Fruit fly (Drosophila melanogaster) whole organism, embryonic: ENCODE results near the gene nxf2.

Experiments
- B-H2 ChIP-seq: fragments of 200-800 bp; sonication (Bioruptor generic); optimal IDR thresholded peaks from 2 replicates; lab custom pipeline; 2018; ENCODE audit warnings: missing biosample characterization, mild to moderate bottlenecking, missing genetic modification characterization
- C15 ChIP-seq: fragments of 200-800 bp; sonication (Bioruptor generic); IDR thresholded peaks from 3 replicates; pipeline ENCODE4 v1.3.6; 2022; ENCODE audit warnings: missing biosample characterization, missing genetic modification characterization
- CG10209 ChIP-seq: fragments of 200-800 bp; sonication (Bioruptor generic); optimal IDR thresholded peaks from 3 replicates; lab custom pipeline; 2017; ENCODE audit warnings: missing biosample characterization, mild to moderate bottlenecking, missing genetic modification characterization, missing genetic modification reagents
- CG11085 ChIP-seq: fragments of 200-800 bp; sonication (Bioruptor generic); IDR thresholded peaks from 2 replicates; pipeline ENCODE4 v1.3.6; 2022; ENCODE audit warnings: missing biosample characterization, missing genetic modification characterization
- CG11723 ChIP-seq: fragments of 200-800 bp; sonication (Bioruptor generic); optimal IDR thresholded peaks from 2 replicates; lab custom pipeline; 2017; ENCODE audit warnings: missing biosample characterization, mild to moderate bottlenecking, missing genetic modification characterization
- CG12219 ChIP-seq: fragments of 200-800 bp; sonication (Bioruptor generic); optimal IDR thresholded peaks from 3 replicates; lab custom pipeline; 2018; ENCODE audit warnings: missing biosample characterization, mild to moderate bottlenecking, missing genetic modification characterization
- CG12659 ChIP-seq: fragments of 200-800 bp; sonication (Bioruptor generic); optimal IDR thresholded peaks from 3 replicates; lab custom pipeline; 2017; ENCODE audit warnings: mild to moderate bottlenecking, missing biosample characterization, missing genetic modification reagents, missing genetic modification characterization
- CG14710 ChIP-seq: fragments of 200-800 bp; sonication (Bioruptor generic); optimal IDR thresholded peaks from 3 replicates; lab custom pipeline; 2019; ENCODE audit warnings: missing biosample characterization, mild to moderate bottlenecking, missing genetic modification characterization, moderate library complexity
- CG14860 ChIP-seq: fragments of 200-800 bp; sonication (Bioruptor generic); IDR thresholded peaks from 3 replicates; pipeline ENCODE4 v1.3.6; 2022; ENCODE audit warnings: missing biosample characterization, missing genetic modification characterization; ENCODE audit not compliant: partially characterized antibody
- CG16779 ChIP-seq: fragments of 200-800 bp; sonication (Bioruptor generic); IDR thresholded peaks from 2 replicates; pipeline ENCODE4 v1.3.6; 2022; ENCODE audit warnings: missing biosample characterization, missing genetic modification characterization
- CG1792 ChIP-seq: fragments of 200-800 bp; sonication (Bioruptor generic); optimal IDR thresholded peaks from 2 replicates; lab custom pipeline; 2016; ENCODE audit warnings: missing biosample characterization, missing genetic modification characterization
- CG18764 ChIP-seq: fragments of 200-800 bp; sonication (Bioruptor generic); optimal IDR thresholded peaks from 3 replicates; lab custom pipeline; 2016; ENCODE audit warnings: missing biosample characterization, missing genetic modification characterization
- CG2116 ChIP-seq: fragments of 200-800 bp; sonication (Bioruptor generic); optimal IDR thresholded peaks from 3 replicates; lab custom pipeline; 2018; ENCODE audit warnings: missing biosample characterization, mild to moderate bottlenecking, missing genetic modification characterization
- CG30020 ChIP-seq: fragments of 200-800 bp; optimal IDR thresholded peaks from 2 replicates; lab custom pipeline; 2019; ENCODE audit warnings: missing biosample characterization, mild to moderate bottlenecking, missing genetic modification characterization, moderate library complexity
- CG5245 ChIP-seq: fragments of 200-800 bp; sonication (Bioruptor generic); optimal IDR thresholded peaks from 3 replicates; lab custom pipeline; 2016; ENCODE audit warnings: missing biosample characterization, missing genetic modification characterization
- CG6254 ChIP-seq: fragments of 200-800 bp; sonication (Bioruptor generic); optimal IDR thresholded peaks from 3 replicates; lab custom pipeline; 2017; ENCODE audit warnings: mild to moderate bottlenecking, missing biosample characterization, missing genetic modification reagents, missing genetic modification characterization
- CG6689 ChIP-seq: fragments of 200-800 bp; sonication (Bioruptor generic); IDR thresholded peaks from 2 replicates; pipeline ENCODE4 v1.3.6; 2022; ENCODE audit warnings: missing biosample characterization, missing genetic modification characterization
- CG9727 ChIP-seq: fragments of 200-800 bp; sonication (Bioruptor generic); optimal IDR thresholded peaks from 3 replicates; lab custom pipeline; 2017; ENCODE audit warnings: missing biosample characterization, mild to moderate bottlenecking, missing genetic modification characterization
- CkIIα-i1 ChIP-seq: fragments of 200-800 bp; sonication (Bioruptor generic); IDR thresholded peaks from 2 replicates; pipeline ENCODE4 v1.3.6; 2022; ENCODE audit warnings: missing biosample characterization, missing genetic modification characterization
- Dek ChIP-seq: fragments of 200-800 bp; sonication (Bioruptor generic); optimal IDR thresholded peaks from 3 replicates; lab custom pipeline; 2019; ENCODE audit warnings: missing biosample characterization, mild to moderate bottlenecking, missing genetic modification characterization, moderate library complexity
- Ets65A ChIP-seq: fragments of 200-800 bp; sonication (Bioruptor generic); peaks from one replicate; lab custom pipeline; 2016; ENCODE audit warnings: missing biosample characterization, missing genetic modification characterization
- Ets97D ChIP-seq: fragments of 200-800 bp; sonication (Bioruptor generic); optimal IDR thresholded peaks from 3 replicates; lab custom pipeline; 2016; ENCODE audit warnings: missing biosample characterization, missing genetic modification characterization
- Hey ChIP-seq: fragments of 200-800 bp; sonication (Bioruptor generic); optimal IDR thresholded peaks from 3 replicates; lab custom pipeline; 2018; ENCODE audit warnings: missing biosample characterization, mild to moderate bottlenecking, missing genetic modification characterization
- Hr3 ChIP-seq: fragments of 200-800 bp; sonication (Bioruptor generic); optimal IDR thresholded peaks from 3 replicates; lab custom pipeline; 2016; ENCODE audit warnings: missing biosample characterization, missing genetic modification characterization
- Hr51 ChIP-seq, 2 experiments: fragments of 200-800 bp; sonication (Bioruptor generic); optimal IDR thresholded peaks; 2 replicates in 1 of 2; 3 replicates in 1 of 2; lab custom pipeline; 2016 to 2018; ENCODE audit warnings: missing biosample characterization in 2 of 2, missing genetic modification characterization in 2 of 2, mild to moderate bottlenecking in 1 of 2, moderate library complexity in 1 of 2
- Meics ChIP-seq: fragments of 200-800 bp; sonication (Bioruptor generic); optimal IDR thresholded peaks from 2 replicates; lab custom pipeline; 2017; ENCODE audit warnings: missing biosample characterization, mild to moderate bottlenecking, missing genetic modification characterization
- Mrtf ChIP-seq: fragments of 200-800 bp; sonication (Bioruptor generic); IDR thresholded peaks from 3 replicates; pipeline ENCODE4 v1.3.6; 2022; ENCODE audit warnings: missing biosample characterization, missing genetic modification characterization
- NK7.1 ChIP-seq: fragments of 200-800 bp; sonication (Bioruptor generic); optimal IDR thresholded peaks from 3 replicates; lab custom pipeline; 2016; ENCODE audit warnings: missing biosample characterization, missing genetic modification characterization
- Nf-YA ChIP-seq: fragments of 200-800 bp; sonication (Bioruptor generic); IDR thresholded peaks from 2 replicates; pipeline ENCODE4 v1.3.6; 2022; ENCODE audit warnings: missing biosample characterization, missing genetic modification characterization
- Nf-YC ChIP-seq: fragments of 200-800 bp; optimal IDR thresholded peaks from 3 replicates; lab custom pipeline; 2019; ENCODE audit warnings: missing biosample characterization, mild to moderate bottlenecking, missing genetic modification characterization, moderate library complexity
- Rfx ChIP-seq: fragments of 200-800 bp; sonication (Bioruptor generic); IDR thresholded peaks from 2 replicates; pipeline ENCODE4 v1.3.6; 2022; ENCODE audit warnings: missing biosample characterization, missing genetic modification characterization
- Scr ChIP-seq: fragments of 200-800 bp; sonication (Bioruptor generic); IDR thresholded peaks from 2 replicates; pipeline ENCODE4 v1.3.6; 2022; ENCODE audit warnings: missing biosample characterization, missing genetic modification characterization; ENCODE audit not compliant: partially characterized antibody
- bsh ChIP-seq, 2 experiments: fragments of 200-800 bp; sonication (Bioruptor generic); optimal IDR thresholded peaks; 2 replicates each; lab custom pipeline; 2017 to 2018; ENCODE audit warnings: mild to moderate bottlenecking in 2 of 2, missing biosample characterization in 2 of 2, missing genetic modification characterization in 2 of 2, moderate library complexity in 1 of 2
- crol ChIP-seq: fragments of 200-800 bp; sonication (Bioruptor generic); IDR thresholded peaks from 2 replicates; pipeline ENCODE4 v1.3.6; 2022; ENCODE audit warnings: missing biosample characterization, missing genetic modification characterization
- gce ChIP-seq: fragments of 200-800 bp; sonication (Bioruptor generic); IDR thresholded peaks from 3 replicates; pipeline ENCODE4 v1.3.6; 2022; ENCODE audit warnings: missing biosample characterization, missing genetic modification characterization
- gcm2 ChIP-seq: fragments of 200-800 bp; sonication (Bioruptor generic); optimal IDR thresholded peaks from 2 replicates; lab custom pipeline; 2016; ENCODE audit warnings: missing biosample characterization, missing genetic modification characterization
- h ChIP-seq: fragments of >200 bp; optimal IDR thresholded peaks from 2 replicates; lab custom pipeline; 2017
- ham ChIP-seq: fragments of 200-800 bp; sonication (Bioruptor generic); IDR thresholded peaks from 2 replicates; pipeline ENCODE4 v1.3.6; 2022; ENCODE audit warnings: missing biosample characterization, missing genetic modification characterization
- insv ChIP-seq, 2 experiments: fragments of 200-800 bp; sonication (Bioruptor generic); optimal IDR thresholded peaks; 3 replicates each; lab custom pipeline; 2016 to 2018; ENCODE audit warnings: missing biosample characterization in 2 of 2, missing genetic modification characterization in 2 of 2
- knrl ChIP-seq: fragments of 200-800 bp; sonication (Bioruptor generic); IDR thresholded peaks from 3 replicates; pipeline ENCODE4 v1.3.6; 2022; ENCODE audit warnings: missing biosample characterization, missing genetic modification characterization; ENCODE audit not compliant: partially characterized antibody
- lbe ChIP-seq: fragments of 200-800 bp; sonication (Bioruptor generic); optimal IDR thresholded peaks from 2 replicates; lab custom pipeline; 2016; ENCODE audit warnings: missing biosample characterization, mild to moderate bottlenecking, missing genetic modification characterization
- nom ChIP-seq: fragments of 200-800 bp; sonication (Bioruptor generic); optimal IDR thresholded peaks from 2 replicates; lab custom pipeline; 2017; ENCODE audit warnings: missing biosample characterization, missing genetic modification characterization, mild to moderate bottlenecking, moderate library complexity, missing genetic modification reagents
- pfk ChIP-seq: fragments of 200-800 bp; sonication (Bioruptor generic); optimal IDR thresholded peaks from 2 replicates; lab custom pipeline; 2018; ENCODE audit warnings: missing biosample characterization, mild to moderate bottlenecking, missing genetic modification characterization, moderate library complexity
- pita ChIP-seq: fragments of 200-800 bp; sonication (Bioruptor generic); optimal IDR thresholded peaks from 2 replicates; lab custom pipeline; 2017; ENCODE audit warnings: missing biosample characterization, mild to moderate bottlenecking, missing genetic modification characterization
- salm ChIP-seq: fragments of 200-800 bp; sonication (Bioruptor generic); optimal IDR thresholded peaks from 2 replicates; lab custom pipeline; 2018; ENCODE audit warnings: missing biosample characterization, mild to moderate bottlenecking, missing genetic modification characterization
- slbo ChIP-seq: fragments of 200-800 bp; sonication (Bioruptor generic); IDR thresholded peaks from 2 replicates; pipeline ENCODE4 v1.3.6; 2022; ENCODE audit warnings: missing biosample characterization, missing genetic modification characterization
- slou ChIP-seq: fragments of 200-800 bp; sonication (Bioruptor generic); optimal IDR thresholded peaks from 3 replicates; lab custom pipeline; 2016; ENCODE audit warnings: missing biosample characterization, missing genetic modification characterization
- tx ChIP-seq: fragments of 200-800 bp; sonication (Bioruptor generic); optimal IDR thresholded peaks from 2 replicates; lab custom pipeline; 2016; ENCODE audit warnings: missing biosample characterization, missing genetic modification characterization
- unc-4 ChIP-seq: fragments of 200-800 bp; sonication (Bioruptor generic); IDR thresholded peaks from 2 replicates; pipeline ENCODE4 v1.3.6; 2022; ENCODE audit warnings: missing biosample characterization, missing genetic modification characterization; ENCODE audit not compliant: partially characterized antibody
- zen2 ChIP-seq: fragments of 200-800 bp; sonication (Bioruptor generic); IDR thresholded peaks from 3 replicates; pipeline ENCODE4 v1.3.6; 2022; ENCODE audit warnings: missing biosample characterization, missing genetic modification characterization; ENCODE audit not compliant: partially characterized antibody

The nxf2 gene

dm6 chr3L:16615132-16615709 lies 35.1 kb upstream of the nxf2 start, which contains the start of gene Mo25 (continued):
- TF ChIP-seq CG12659 (GFP tag; lab: Kevin White, UChicago) (peak; percentile 88), CG12219 (GFP tag; lab: Kevin White, UChicago) (no peak), Hey (tag; lab: Kevin White, UChicago) (no peak), gcm2 (GFP tag; lab: Kevin White, UChicago) (no peak), zen2 (peak; percentile 57; the same call in 2 of the 3 replicates), Hr3 (GFP tag; lab: Kevin White, UChicago) (peak; percentile 42), CG6689 (no peak), lbe (GFP tag; lab: Kevin White, UChicago) (peak; percentile 83), Scr (GFP tag; lab: Robert Waterston, UW) (peak; percentile 72), CG5245 (peak; percentile 18), CG10209 (GFP tag; lab: Kevin White, UChicago) (peak; percentile 3), CG18764 (peak; percentile 20), gce (no peak), Rfx (GFP tag; lab: Robert Waterston, UW) (peak; percentile 77), C15 (GFP tag; lab: Robert Waterston, UW) (no peak), CG11723 (GFP tag; lab: Kevin White, UChicago) (no peak), slbo (peak; percentile 70), Mrtf (GFP tag; lab: Robert Waterston, UW) (no peak), insv (GFP tag; optimal IDR thresholded peaks at IDR 0.05; lab: Kevin White, UChicago) (peak in 1 of 2 experiments; percentile 13), Ets65A (GFP tag; lab: Kevin White, UChicago) (peak; percentile 11), CG16779 (GFP tag; lab: Robert Waterston, UW) (no peak), Meics (GFP tag; lab: Kevin White, UChicago) (peak; percentile 34), knrl (peak; percentile 74), CG14860 (peak; percentile 46; the same call in 2 of the 3 replicates), ham (GFP tag; lab: Robert Waterston, UW) (no peak), CG2116 (GFP tag; lab: Kevin White, UChicago) (peak; percentile 84), CG6254 (peak; percentile 17), pfk (GFP tag; lab: Kevin White, UChicago) (peak; percentile 23), Nf-YC (tag; lab: Kevin White, UChicago) (peak; percentile 59), CG1792 (GFP tag; lab: Kevin White, UChicago) (no peak), nom (GFP tag; lab: Kevin White, UChicago) (peak; percentile 1), Dek (tag; lab: Kevin White, UChicago) (peak; percentile 43), Hr51 (GFP tag; optimal IDR thresholded peaks at IDR 0.05; lab: Kevin White, UChicago) (no peak), h (no peak), pita (GFP tag; lab: Kevin White, UChicago) (no peak), CG14710 (tag; lab: Kevin White, UChicago) (peak; percentile 71), salm (tag; lab: Kevin White, UChicago) (no peak), NK7.1 (GFP tag; lab: Kevin White, UChicago) (no peak), tx (GFP tag; lab: Kevin White, UChicago) (no peak), unc-4 (peak; percentile 81), CG30020 (tag; lab: Kevin White, UChicago) (peak; percentile 52), CG9727 (GFP tag; lab: Kevin White, UChicago) (no peak), CG11085 (GFP tag; lab: Robert Waterston, UW) (no peak), B-H2 (GFP tag; lab: Kevin White, UChicago) (peak; percentile 78), crol (GFP tag; lab: Robert Waterston, UW) (no peak), Ets97D (GFP tag; lab: Kevin White, UChicago) (peak; percentile 49), bsh (GFP tag; optimal IDR thresholded peaks at IDR 0.05; lab: Kevin White, UChicago) (peak in 1 of 2 experiments; percentile 18), slou (GFP tag; lab: Kevin White, UChicago) (no peak), Nf-YA (no peak), CkIIα-i1 (no peak)
